Fruit fly (Drosophila melanogaster): ENCODE data around the gene EMC4.

EMC4 gene

DNA sequence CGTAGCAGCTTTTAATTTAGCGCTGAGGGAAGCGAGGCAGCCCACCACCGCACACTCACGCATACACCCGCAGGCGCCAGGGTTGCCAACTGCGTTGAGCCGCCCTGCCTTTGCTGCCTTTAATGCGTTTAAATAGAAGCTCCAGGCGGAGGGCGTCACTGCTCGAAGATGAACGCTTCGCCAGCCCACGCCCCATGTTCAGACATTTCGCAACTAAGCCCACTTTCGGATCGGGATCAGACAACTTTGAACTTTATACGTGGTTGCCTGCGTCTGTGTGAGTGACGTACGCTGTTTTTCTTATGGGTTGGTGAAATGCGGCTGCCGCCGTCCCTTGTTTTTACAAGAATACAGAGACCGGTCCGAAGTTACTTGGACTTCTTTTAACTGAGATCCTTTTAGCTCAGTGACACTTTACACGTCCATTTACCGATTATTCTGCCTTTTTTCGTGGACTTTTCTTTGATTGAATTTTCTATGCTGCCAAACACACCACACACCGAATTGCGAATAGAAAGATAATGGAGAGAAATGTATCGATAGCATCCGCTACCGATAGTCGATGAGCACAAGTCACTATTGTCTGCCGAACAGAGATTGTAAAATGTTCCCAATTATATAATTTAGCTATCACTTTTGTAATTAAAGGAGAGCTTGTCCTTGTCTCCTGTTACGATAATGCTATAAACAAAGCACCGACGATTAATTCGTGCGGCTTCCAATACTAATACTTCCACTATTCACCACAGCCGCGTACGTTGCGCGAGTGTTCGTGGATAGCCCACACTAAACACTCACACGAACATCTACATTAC, 3.2 kb upstream of the EMC4 start:
- TF ChIP-seq lmd (GFP tag; IDR thresholded peaks at IDR 0.05) (peak; percentile 11; the same call in 1 of the 2 replicates), CG4360 (GFP tag; IDR thresholded peaks at IDR 0.05) (no peak), jing (GFP tag; optimal IDR thresholded peaks at IDR 0.05) (no peak), Dek (tag; optimal IDR thresholded peaks at IDR 0.05) (no peak), Ptx1 (GFP tag; IDR thresholded peaks at IDR 0.05) (peak; percentile 38; the same call in 1 of the 2 replicates), sc (optimal IDR thresholded peaks at IDR 0.05) (no peak), sc (GFP tag; optimal IDR thresholded peaks at IDR 0.05) (no peak), corto (GFP tag; optimal IDR thresholded peaks at IDR 0.05) (no peak), ind (GFP tag; optimal IDR thresholded peaks at IDR 0.05) (no peak), Dll (GFP tag; IDR thresholded peaks at IDR 0.05; ENCODE audit: partially characterized antibody) (peak; percentile 69; the same call in 3 of the 4 replicates), abd-A (tag; optimal IDR thresholded peaks at IDR 0.05) (no peak), Sox102F (GFP tag; optimal IDR thresholded peaks at IDR 0.05) (no peak), zfh2 (GFP tag; optimal IDR thresholded peaks at IDR 0.05) (no peak), ftz-f1 (GFP tag; optimal IDR thresholded peaks at IDR 0.05) (no peak), CG12155 (GFP tag; optimal IDR thresholded peaks at IDR 0.05) (no peak), CG14965 (GFP tag; optimal IDR thresholded peaks at IDR 0.05; ENCODE audit: borderline replicate concordance) (no peak), MBD-R2 (GFP tag; IDR thresholded peaks at IDR 0.05) (peak; percentile 46; the same call in 1 of the 2 replicates), salm (tag; optimal IDR thresholded peaks at IDR 0.05) (no peak), jumu (GFP tag; optimal IDR thresholded peaks at IDR 0.05) (no peak), CG33213 (GFP tag; optimal IDR thresholded peaks at IDR 0.05) (peak; percentile 2), ranshi (GFP tag; IDR thresholded peaks at IDR 0.05) (no peak), HLHmδ (GFP tag; optimal IDR thresholded peaks at IDR 0.05) (no peak), CG10654 (GFP tag; optimal IDR thresholded peaks at IDR 0.05) (no peak), ab (GFP tag; optimal IDR thresholded peaks at IDR 0.05) (no peak), cas (GFP tag; IDR thresholded peaks at IDR 0.05) (no peak), CG10274 (GFP tag; optimal IDR thresholded peaks at IDR 0.05) (no peak), CG8359 (GFP tag; optimal IDR thresholded peaks at IDR 0.05; ENCODE audit: borderline replicate concordance) (no peak), D19B (GFP tag; optimal IDR thresholded peaks at IDR 0.05) (no peak), HLH54F (GFP tag; optimal IDR thresholded peaks at IDR 0.05) (peak; percentile 38), Xbp1 (GFP tag; optimal IDR thresholded peaks at IDR 0.05) (peak; percentile 0), ato (GFP tag; IDR thresholded peaks at IDR 0.05; ENCODE audit: partially characterized antibody) (peak; percentile 52; the same call in 1 of the 2 replicates), shn (GFP tag; optimal IDR thresholded peaks at IDR 0.05) (no peak), esg (GFP tag; conservative IDR thresholded peaks at IDR 0.05) (no peak), CG6689 (GFP tag; IDR thresholded peaks at IDR 0.05) (no peak), CG15479 (GFP tag; optimal IDR thresholded peaks at IDR 0.05) (peak; percentile 52), CG13424 (tag; optimal IDR thresholded peaks at IDR 0.05) (peak; percentile 14), yki (optimal IDR thresholded peaks at IDR 0.05) (no peak), gro (GFP tag; optimal IDR thresholded peaks at IDR 0.05) (no peak), Fer1 (GFP tag; optimal IDR thresholded peaks at IDR 0.05) (no peak), Mrtf (GFP tag; IDR thresholded peaks at IDR 0.05) (no peak), zen (tag; optimal IDR thresholded peaks at IDR 0.05) (no peak), CG7556 (GFP tag; optimal IDR thresholded peaks at IDR 0.05) (no peak), vvl (GFP tag; IDR thresholded peaks at IDR 0.05) (0 out of 2 replicates have a peak, but pooled peaks have one; percentile 12), repo (GFP tag; optimal IDR thresholded peaks at IDR 0.05) (no peak), insv (GFP tag; optimal IDR thresholded peaks at IDR 0.05) (no peak), CG10267 (tag; optimal IDR thresholded peaks at IDR 0.05) (peak; percentile 20), CG1529 (GFP tag; optimal IDR thresholded peaks at IDR 0.05) (no peak), CG2116 (GFP tag; optimal IDR thresholded peaks at IDR 0.05) (no peak), CG9817 (tag; optimal IDR thresholded peaks at IDR 0.05) (peak; percentile 4), otp (GFP tag; IDR thresholded peaks at IDR 0.05) (no peak)
